Fruit fly (Drosophila melanogaster) whole organism: ENCODE measurements around the gene CG6652.

Experiments
- CG8478 ChIP-seq: fragments of >200 bp; optimal IDR thresholded peaks from 2 replicates; lab custom pipeline; 2018; ENCODE audit warnings: inconsistent platforms
- EcR ChIP-seq, 2 experiments: fragments of >200 bp; optimal IDR thresholded peaks; 2 replicates each; lab custom pipeline; 2017; ENCODE audit warnings: missing biosample characterization in 2 of 2, missing genetic modification characterization in 2 of 2, missing genetic modification reagents in 2 of 2
- usp ChIP-seq: fragments of >200 bp; optimal IDR thresholded peaks from 2 replicates; lab custom pipeline; 2017; ENCODE audit warnings: missing biosample characterization, missing genetic modification characterization, mixed read lengths

DNA sequence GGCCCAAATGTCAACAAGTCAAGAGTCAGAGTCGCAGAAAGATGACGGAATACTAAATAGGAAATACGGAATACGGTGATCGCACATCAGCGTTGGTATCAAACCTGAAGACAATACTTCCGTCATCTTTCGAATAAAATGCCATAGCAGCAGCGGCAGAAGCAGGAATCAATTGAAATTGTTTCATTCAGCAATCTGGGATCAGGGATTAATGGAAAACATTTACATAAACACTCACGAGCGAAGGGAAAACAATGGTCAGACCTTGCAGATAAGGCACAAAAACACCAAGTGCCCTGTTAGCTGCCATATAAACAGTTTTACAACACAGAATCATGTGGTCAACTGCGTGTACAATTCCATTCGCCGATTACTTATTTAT lies 17.2 kb downstream of the CG6652 start:
- no peak for TF ChIP-seq usp (GFP tag; lab: Kevin White, UChicago)
- no peak for TF ChIP-seq EcR (GFP tag; optimal IDR thresholded peaks at IDR 0.05; lab: Kevin White, UChicago)
- TF ChIP-seq CG8478 (lab: Kevin White, UChicago), result no peak
